Fruit fly (Drosophila melanogaster) whole organism, larva: Measurements from ENCODE around the gene Atxn7.

Experiments
- noc ChIP-seq: fragments of 200-800 bp; sonication (Bioruptor generic); optimal IDR thresholded peaks from 3 replicates; lab custom pipeline; 2019; ENCODE audit warnings: missing biosample characterization, mild to moderate bottlenecking, missing genetic modification characterization, moderate library complexity

Atxn7 gene

DNA sequence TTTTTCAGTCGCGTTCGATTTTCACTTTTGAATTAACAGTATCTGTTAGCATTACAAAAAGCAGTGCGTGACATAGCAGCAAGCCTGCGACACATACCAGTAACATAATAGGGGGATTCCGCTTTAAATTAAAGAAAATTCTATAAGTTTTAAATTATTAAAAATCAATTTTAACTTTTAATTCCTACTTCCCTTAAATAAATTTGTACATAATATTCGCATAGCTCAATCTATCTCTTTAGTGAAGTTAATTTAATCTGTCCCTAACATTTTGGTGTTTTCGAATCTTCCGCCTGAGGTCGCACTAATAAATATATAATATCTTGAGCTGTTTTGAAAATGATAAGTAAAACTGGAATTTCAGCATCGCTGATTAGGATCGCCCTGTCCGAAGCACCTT is 44.8 kb downstream of the Atxn7 start, which contains the start of gene CG9886:
Gene CG9886 (plus strand): TSS at position 341 of the 400 bp plus-strand sequence.
- TF ChIP-seq noc (tag; lab: Kevin White, UChicago): no peak

DNA sequence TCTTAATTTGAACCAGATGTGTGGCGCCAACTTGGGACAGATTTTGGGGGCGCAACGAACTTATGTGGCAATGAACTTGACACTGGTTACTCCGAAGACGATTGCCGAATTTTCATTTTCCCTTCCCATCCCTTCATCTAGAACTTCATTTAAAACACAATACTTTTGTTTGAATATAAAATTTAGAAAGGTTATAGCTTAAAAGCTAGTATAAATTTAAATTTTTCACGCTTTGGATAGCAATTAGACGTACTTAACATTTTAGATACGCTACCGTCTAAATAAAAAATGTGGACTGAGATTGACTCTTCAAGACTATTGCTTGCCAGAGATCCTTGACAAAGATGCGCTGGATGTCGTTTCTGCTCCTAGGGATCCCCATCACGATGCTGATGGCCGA is 48.9 kb downstream of the Atxn7 start, which contains the start of gene CG44139:
Gene CG44139 (plus strand): TSS at position 301 of the 400 bp plus-strand sequence.
- TF ChIP-seq noc (tag; lab: Kevin White, UChicago): no peak

DNA sequence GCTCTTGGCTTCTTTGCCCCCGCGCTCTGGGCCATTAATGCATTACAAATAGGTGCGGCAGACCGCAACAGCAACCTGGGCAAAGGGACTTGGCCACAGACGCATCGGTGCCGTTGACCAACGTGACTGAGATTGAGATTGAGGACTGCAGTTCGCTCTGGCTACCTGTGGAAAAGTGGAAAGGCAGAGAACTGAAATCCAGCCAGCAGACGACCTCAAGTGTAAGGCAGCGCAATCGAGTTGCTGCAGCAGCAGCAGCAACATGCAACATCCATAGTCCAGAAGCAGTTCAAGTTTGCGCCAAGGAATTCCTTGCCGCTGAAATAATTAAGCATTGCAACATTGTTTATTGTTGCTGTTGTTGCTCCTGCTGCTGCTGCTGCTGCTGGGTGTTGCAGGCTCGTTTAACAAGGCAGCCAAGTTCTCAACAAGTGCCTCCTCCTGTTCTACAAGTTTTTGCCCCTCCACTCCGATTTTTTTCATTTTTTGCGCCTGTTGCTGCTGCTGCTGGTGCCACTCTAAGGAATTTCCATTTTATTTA is 50.1 kb downstream of the Atxn7 start:
- TF ChIP-seq noc (tag; lab: Kevin White, UChicago): no peak

DNA sequence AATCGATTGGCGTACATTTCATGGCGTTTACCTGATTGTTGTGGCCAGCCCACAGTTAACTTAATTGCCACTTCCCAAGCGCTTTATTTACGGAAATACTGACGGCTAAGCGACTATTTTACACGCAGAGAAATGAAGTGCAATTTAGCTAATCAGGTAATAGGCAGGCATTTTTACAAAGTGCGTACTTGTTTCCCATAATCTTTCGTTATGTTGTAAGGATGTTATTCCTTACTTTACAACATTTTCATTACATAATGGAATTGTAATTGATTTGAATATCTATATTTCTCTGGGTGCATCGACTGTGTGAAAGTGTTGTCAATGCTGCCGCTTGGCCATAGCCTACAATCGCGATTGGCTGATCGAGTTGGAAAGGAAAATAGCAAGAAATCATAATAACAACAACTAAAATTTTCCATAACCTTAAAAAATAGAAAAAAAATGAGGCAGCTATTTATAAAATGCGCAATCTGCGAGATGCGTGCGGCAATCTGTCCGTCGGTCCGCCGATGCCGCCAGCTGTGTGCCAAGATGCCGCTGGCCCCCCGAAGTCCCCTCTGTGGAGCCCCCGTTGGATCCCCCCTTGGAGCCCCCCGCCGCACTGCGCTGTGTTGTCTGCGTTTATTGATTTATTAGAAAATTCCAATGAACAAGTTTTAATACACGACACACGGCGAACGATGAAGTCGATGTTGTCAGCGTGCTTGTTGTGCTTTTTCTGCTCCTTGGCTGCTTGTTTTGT is 51.0 kb downstream of the Atxn7 start:
- TF ChIP-seq noc (tag; lab: Kevin White, UChicago): no peak

DNA sequence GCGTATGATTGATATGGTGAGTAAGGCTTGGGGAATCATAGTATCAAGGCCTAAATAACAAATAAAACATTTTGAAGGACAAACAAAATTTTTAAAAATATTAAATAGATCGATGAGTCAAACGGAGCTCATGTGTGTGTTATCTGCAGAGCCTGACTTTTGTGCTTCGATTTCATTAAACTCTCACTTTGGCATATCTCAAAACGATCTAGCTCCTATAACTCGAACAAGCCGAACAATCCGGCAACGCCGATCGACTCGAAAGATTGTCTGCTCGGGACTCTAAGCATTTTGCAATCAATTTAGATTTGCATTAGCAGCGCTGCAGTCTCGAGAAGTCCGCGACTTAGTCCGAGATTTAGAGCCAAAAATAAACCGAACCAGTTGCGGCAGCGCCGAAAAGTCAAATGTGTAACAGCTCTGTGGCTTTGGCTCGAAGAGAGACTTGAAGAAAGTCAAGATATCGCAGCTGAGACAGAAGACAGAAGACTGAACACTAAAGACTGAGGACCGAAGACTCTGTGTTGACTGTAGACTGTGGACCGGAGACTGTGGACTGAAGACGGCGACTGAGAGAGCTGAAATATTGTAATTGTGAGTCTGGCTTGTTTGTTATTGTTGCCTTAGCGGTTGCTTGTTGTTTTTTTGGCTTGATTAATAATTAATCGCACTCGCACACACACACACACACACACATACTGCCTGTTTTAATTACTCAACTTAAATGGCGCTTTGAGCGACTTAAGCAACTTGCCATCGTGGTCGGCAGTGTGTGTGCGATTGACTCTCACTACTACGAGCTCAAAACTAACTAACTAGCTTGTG is 52.0 kb downstream of the Atxn7 start:
- no peak for TF ChIP-seq noc (tag; lab: Kevin White, UChicago)

DNA sequence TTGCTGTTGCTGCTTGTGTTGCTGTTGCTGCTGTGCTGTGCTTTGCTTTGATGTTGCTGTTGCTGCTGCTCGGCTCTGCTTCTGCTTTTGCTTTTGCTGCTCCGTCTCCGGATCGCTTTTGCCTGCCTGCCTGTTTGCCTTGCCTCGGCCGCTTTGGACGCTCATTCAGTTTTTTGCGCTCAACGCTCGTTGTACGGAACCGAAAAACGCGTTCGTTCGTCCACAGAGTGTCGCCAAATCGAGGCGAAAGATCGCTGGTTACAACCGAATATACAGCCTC is 52.5 kb downstream of the Atxn7 start, which contains the start of gene dpp:
Gene dpp (plus strand): TSS at position 164 of the 280 bp plus-strand sequence.
- TF ChIP-seq noc (tag; lab: Kevin White, UChicago): no peak

DNA sequence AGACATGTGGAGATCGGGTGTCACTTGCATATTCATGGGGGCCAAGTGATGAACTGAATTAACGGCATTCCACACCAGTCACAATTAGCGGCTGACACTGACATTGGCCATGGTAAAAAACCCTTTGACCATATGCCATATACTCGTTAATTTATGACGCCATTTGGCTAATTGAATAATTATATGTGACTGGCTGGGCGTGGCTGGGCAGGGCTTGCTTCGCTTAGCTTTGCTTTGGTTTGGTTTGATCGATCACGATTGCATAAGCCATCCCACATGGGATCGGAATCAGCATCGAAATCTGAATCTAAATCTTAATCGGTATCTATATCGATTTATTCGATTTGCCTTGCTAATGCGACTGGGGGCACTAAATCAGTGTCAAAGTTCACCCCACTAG is 53.9 kb downstream of the Atxn7 start:
- no peak for TF ChIP-seq noc (tag; lab: Kevin White, UChicago)
